Worm (Caenorhabditis elegans): ENCODE measurements around the gene bcmo-2.
A peak's percentile ranks its signal among the peaks of the same experiment; 100 is the strongest.

Gene bcmo-2

ce11 chrII:3909301-3909700, 1.3 kb downstream of the bcmo-2 start (continued):
- TF ChIP-seq F33H1.4 (GFP tag; IDR thresholded peaks at IDR 0.05): no peak

- TF ChIP-seq nfyb-1 (GFP tag; IDR thresholded peaks at IDR 0.05): 0 out of 2 replicates have a peak, but pooled peaks have one; percentile 54
- TF ChIP-seq C06A6.2 (GFP tag; conservative IDR thresholded peaks at IDR 0.05): no peak
These were observed 2.5 kb downstream of the bcmo-2 start for ce11 chrII:3908135-3908534.

ce11 chrII:3906615-3907190, 3.9 kb downstream of the bcmo-2 start, which contains the start of the genes F53C3.11 and fbxb-103:
F53C3.11 (minus strand) TSS chrII:3906715.
fbxb-103 (plus strand) TSS chrII:3907140.
- no peak for TF ChIP-seq ztf-22 (GFP tag; optimal IDR thresholded peaks at IDR 0.05)
- no peak for TF ChIP-seq die-1 (tag; optimal IDR thresholded peaks at IDR 0.05)
- no peak for TF ChIP-seq sdz-38 (tag; optimal IDR thresholded peaks at IDR 0.05)
- no peak for TF ChIP-seq F57A8.1 (GFP tag; optimal IDR thresholded peaks at IDR 0.05)
- no peak for TF ChIP-seq ets-4 (GFP tag; optimal IDR thresholded peaks at IDR 0.05)
- TF ChIP-seq F22D6.2 (tag; optimal IDR thresholded peaks at IDR 0.05): no peak
- no peak for TF ChIP-seq tbx-9 (tag; optimal IDR thresholded peaks at IDR 0.05; ENCODE audit: borderline replicate concordance)
- TF ChIP-seq ztf-26 (tag; optimal IDR thresholded peaks at IDR 0.05): no peak
- no peak for TF ChIP-seq F49E8.2 (tag; optimal IDR thresholded peaks at IDR 0.05; ENCODE audit: insufficient read depth)
- no peak for TF ChIP-seq lag-1 (GFP tag; IDR thresholded peaks at IDR 0.05)
- no peak for TF ChIP-seq lin-26 (GFP tag; IDR thresholded peaks at IDR 0.05)
- no peak for TF ChIP-seq K11D2.4 (GFP tag; IDR thresholded peaks at IDR 0.05)
- no peak for TF ChIP-seq ceh-79 (tag; optimal IDR thresholded peaks at IDR 0.05)
- no peak for TF ChIP-seq aptf-3 (GFP tag; IDR thresholded peaks at IDR 0.05)
- TF ChIP-seq sea-2 (GFP tag; IDR thresholded peaks at IDR 0.05): no peak
- no peak for TF ChIP-seq ceh-40 (GFP tag; IDR thresholded peaks at IDR 0.05)
- TF ChIP-seq T07F8.4 (tag; optimal IDR thresholded peaks at IDR 0.05): no peak
- TF ChIP-seq athp-1 (tag; optimal IDR thresholded peaks at IDR 0.05): no peak
- TF ChIP-seq F23B12.7 (tag; optimal IDR thresholded peaks at IDR 0.05; ENCODE audit: insufficient read depth): no peak
- no peak for TF ChIP-seq him-1 (tag; optimal IDR thresholded peaks at IDR 0.05)

DNA sequence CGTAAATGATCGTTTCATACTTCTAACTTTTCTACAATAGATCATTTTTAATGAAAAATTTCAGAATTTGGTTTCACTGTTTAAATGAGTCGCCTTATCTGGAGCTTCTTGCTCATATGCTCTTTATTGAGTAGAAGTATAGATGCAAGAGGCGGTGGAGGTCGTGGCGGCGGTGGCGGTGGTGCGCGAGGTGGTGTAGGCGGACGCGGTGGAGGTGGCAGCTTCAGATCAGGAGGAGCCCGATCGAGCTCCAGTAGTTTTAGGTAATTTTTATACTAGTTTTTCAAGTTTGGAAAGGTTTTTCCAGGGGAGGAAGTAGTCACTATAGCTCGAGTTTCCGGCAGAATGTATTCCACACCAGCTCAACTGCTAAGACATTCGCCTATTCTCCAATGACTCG, 7.8 kb downstream of the bcmo-2 start, which contains the start of gene F53C3.3:
Gene F53C3.3, plus strand, starts transcription at position 59 of the 400 bp plus-strand sequence.
- no peak for TF ChIP-seq ztf-3 (GFP tag; optimal IDR thresholded peaks at IDR 0.05)
- peak; percentile 52; the same call in 1 of the 2 replicates for TF ChIP-seq egrh-3 (GFP tag; IDR thresholded peaks at IDR 0.05)

ce11 chrII:3901108-3901507, 9.5 kb downstream of the bcmo-2 start, which contains the start of gene F53C3.4:
F53C3.4 (plus strand) TSS chrII:3901408.
- no peak for TF ChIP-seq rec-8 (tag; optimal IDR thresholded peaks at IDR 0.05)
- no peak for TF ChIP-seq snpc-1.1 (tag; optimal IDR thresholded peaks at IDR 0.05; ENCODE audit: insufficient read depth)
- TF ChIP-seq pbrm-1 (GFP tag; IDR thresholded peaks at IDR 0.05): no peak
- no peak for TF ChIP-seq madf-3 (GFP tag; IDR thresholded peaks at IDR 0.05)
- no peak for TF ChIP-seq lag-1 (GFP tag; IDR thresholded peaks at IDR 0.05)

Measured in whole organism, young adult.